Fruit fly (Drosophila melanogaster) whole organism, embryonic: ENCODE results near the gene CG14715.

Experiments
- Atf3 ChIP-seq: fragments of 200-800 bp; sonication (Bioruptor generic); optimal IDR thresholded peaks from 3 replicates; lab custom pipeline; 2016; ENCODE audit warnings: missing biosample characterization, missing genetic modification characterization
- BEAF-32 ChIP-seq: fragments of 200-800 bp; sonication (Bioruptor generic); optimal IDR thresholded peaks from 3 replicates; lab custom pipeline; 2017; ENCODE audit warnings: missing biosample characterization, missing genetic modification characterization, mild to moderate bottlenecking, moderate library complexity, missing genetic modification reagents
- Blimp-1 ChIP-seq: fragments of 200-800 bp; sonication (Bioruptor generic); optimal IDR thresholded peaks from 3 replicates; lab custom pipeline; 2018; ENCODE audit warnings: missing biosample characterization, missing genetic modification characterization, mild to moderate bottlenecking, moderate library complexity, missing genetic modification reagents
- CG10267 ChIP-seq: fragments of 200-800 bp; sonication (Bioruptor generic); optimal IDR thresholded peaks from 2 replicates; lab custom pipeline; 2018; ENCODE audit warnings: missing biosample characterization, mild to moderate bottlenecking, missing genetic modification characterization, moderate library complexity
- CG12155 ChIP-seq: fragments of 200-800 bp; sonication (Bioruptor generic); optimal IDR thresholded peaks from 3 replicates; lab custom pipeline; 2016; ENCODE audit warnings: missing biosample characterization, missing genetic modification characterization
- CG13424 ChIP-seq: fragments of 200-800 bp; sonication (Bioruptor generic); optimal IDR thresholded peaks from 2 replicates; lab custom pipeline; 2019; ENCODE audit warnings: missing biosample characterization, mild to moderate bottlenecking, missing genetic modification characterization, moderate library complexity
- CG13775 ChIP-seq: fragments of 200-800 bp; sonication (Bioruptor generic); optimal IDR thresholded peaks from 3 replicates; lab custom pipeline; 2017; ENCODE audit warnings: missing biosample characterization, mild to moderate bottlenecking, missing genetic modification characterization
- CG14965 ChIP-seq: fragments of 200-800 bp; sonication (Bioruptor generic); optimal IDR thresholded peaks from 2 replicates; lab custom pipeline; 2016; ENCODE audit warnings: missing biosample characterization, missing genetic modification characterization, borderline replicate concordance
- CG15601 ChIP-seq: fragments of 200-800 bp; sonication (Bioruptor generic); optimal IDR thresholded peaks from 3 replicates; lab custom pipeline; 2019; ENCODE audit warnings: missing biosample characterization, mild to moderate bottlenecking, missing genetic modification characterization, moderate library complexity
- CG1603 ChIP-seq: fragments of 200-800 bp; sonication (Bioruptor generic); optimal IDR thresholded peaks from 2 replicates; lab custom pipeline; 2019; ENCODE audit warnings: missing biosample characterization, mild to moderate bottlenecking, missing genetic modification characterization, moderate library complexity
- CG17359 ChIP-seq: fragments of 200-800 bp; sonication (Bioruptor generic); optimal IDR thresholded peaks from 3 replicates; lab custom pipeline; 2018; ENCODE audit warnings: missing biosample characterization, mild to moderate bottlenecking, missing genetic modification characterization, moderate library complexity
- CG17612 ChIP-seq: fragments of 200-800 bp; sonication (Bioruptor generic); IDR thresholded peaks from 2 replicates; pipeline ENCODE4 v1.3.6; 2022; ENCODE audit warnings: missing biosample characterization, missing genetic modification characterization
- CG18599 ChIP-seq: fragments of 200-800 bp; sonication (Bioruptor generic); optimal IDR thresholded peaks from 3 replicates; lab custom pipeline; 2017; ENCODE audit warnings: missing biosample characterization, missing genetic modification characterization, mild to moderate bottlenecking, moderate library complexity, missing genetic modification reagents
- CG2120 ChIP-seq: fragments of 200-800 bp; sonication (Bioruptor generic); optimal IDR thresholded peaks from 3 replicates; lab custom pipeline; 2016; ENCODE audit warnings: missing biosample characterization, missing genetic modification characterization
- CG2202 ChIP-seq: fragments of 200-800 bp; sonication (Bioruptor generic); optimal IDR thresholded peaks from 2 replicates; lab custom pipeline; 2018; ENCODE audit warnings: missing biosample characterization, mild to moderate bottlenecking, missing genetic modification characterization
- CG31441 ChIP-seq: fragments of 200-800 bp; sonication (Bioruptor generic); IDR thresholded peaks from 2 replicates; pipeline ENCODE4 v1.3.6; 2022; ENCODE audit warnings: missing biosample characterization, missing genetic modification characterization
- CG3163 ChIP-seq: fragments of 200-800 bp; sonication (Bioruptor generic); optimal IDR thresholded peaks from 3 replicates; lab custom pipeline; 2016; ENCODE audit warnings: missing biosample characterization, missing genetic modification characterization
- CG33213 ChIP-seq: fragments of 200-800 bp; sonication (Bioruptor generic); optimal IDR thresholded peaks from 3 replicates; lab custom pipeline; 2016; ENCODE audit warnings: missing biosample characterization, missing genetic modification characterization
- CG42726 ChIP-seq: fragments of 200-800 bp; sonication (Bioruptor generic); IDR thresholded peaks from 2 replicates; pipeline ENCODE4 v1.3.6; 2022; ENCODE audit warnings: missing biosample characterization, missing genetic modification characterization; ENCODE audit not compliant: partially characterized antibody
- CG8290 ChIP-seq, 3 experiments: fragments of 200-800 bp; sonication (Bioruptor generic); optimal IDR thresholded peaks; 2 replicates each; lab custom pipeline; 2016 to 2019; ENCODE audit warnings: missing biosample characterization in 3 of 3, missing genetic modification characterization in 3 of 3, mild to moderate bottlenecking in 2 of 3, moderate library complexity in 1 of 3
- CG8478 ChIP-seq: fragments of >200 bp; optimal IDR thresholded peaks from 2 replicates; lab custom pipeline; 2018
- CG9797 ChIP-seq: fragments of 200-800 bp; sonication (Bioruptor generic); optimal IDR thresholded peaks from 3 replicates; lab custom pipeline; 2018; ENCODE audit warnings: missing biosample characterization, mild to moderate bottlenecking, missing genetic modification characterization
- CTCF ChIP-seq: fragments of 200-800 bp; sonication (Bioruptor generic); optimal IDR thresholded peaks from 2 replicates; lab custom pipeline; 2017; ENCODE audit warnings: missing biosample characterization, mild to moderate bottlenecking, missing genetic modification characterization, moderate library complexity
- Camta ChIP-seq: fragments of 200-800 bp; sonication (Bioruptor generic); optimal IDR thresholded peaks from 2 replicates; lab custom pipeline; 2016; ENCODE audit warnings: missing biosample characterization, missing genetic modification characterization
- Eip74EF ChIP-seq, 2 experiments: fragments of 200-800 bp in 1 of 2; fragments of >200 bp in 1 of 2; sonication (Bioruptor generic) in 1 of 2; optimal IDR thresholded peaks; 2 replicates each; lab custom pipeline; 2017 to 2019; ENCODE audit warnings: missing biosample characterization in 2 of 2, missing genetic modification characterization in 2 of 2, mild to moderate bottlenecking in 1 of 2, moderate library complexity in 1 of 2
- Ets65A ChIP-seq: fragments of 200-800 bp; sonication (Bioruptor generic); peaks from one replicate; lab custom pipeline; 2016; ENCODE audit warnings: missing biosample characterization, missing genetic modification characterization
- Fer1 ChIP-seq: fragments of 200-800 bp; sonication (Bioruptor generic); optimal IDR thresholded peaks from 2 replicates; lab custom pipeline; 2017; ENCODE audit warnings: missing biosample characterization, mild to moderate bottlenecking, missing genetic modification characterization
- GATAe ChIP-seq: fragments of 200-800 bp; sonication (Bioruptor generic); conservative IDR thresholded peaks from 2 replicates; pipeline ENCODE4 v1.3.6; 2022; ENCODE audit warnings: missing biosample characterization, missing genetic modification characterization
- HmgZ ChIP-seq: fragments of 200-800 bp; sonication (Bioruptor generic); optimal IDR thresholded peaks from 2 replicates; lab custom pipeline; 2018; ENCODE audit warnings: missing biosample characterization, mild to moderate bottlenecking, missing genetic modification characterization
- Hsf ChIP-seq: fragments of 200-800 bp; sonication (Bioruptor generic); optimal IDR thresholded peaks from 3 replicates; lab custom pipeline; 2016; ENCODE audit warnings: missing biosample characterization, missing genetic modification characterization
- Nf-YA ChIP-seq: fragments of 200-800 bp; sonication (Bioruptor generic); IDR thresholded peaks from 2 replicates; pipeline ENCODE4 v1.3.6; 2022; ENCODE audit warnings: missing biosample characterization, missing genetic modification characterization
- Rfx ChIP-seq: fragments of 200-800 bp; sonication (Bioruptor generic); IDR thresholded peaks from 2 replicates; pipeline ENCODE4 v1.3.6; 2022; ENCODE audit warnings: missing biosample characterization, missing genetic modification characterization
- Ssrp ChIP-seq: fragments of 200-800 bp; sonication (Bioruptor generic); optimal IDR thresholded peaks from 2 replicates; lab custom pipeline; 2018; ENCODE audit warnings: missing biosample characterization, mild to moderate bottlenecking, missing genetic modification characterization, moderate library complexity
- Taf1 ChIP-seq: fragments of 200-800 bp; sonication (Bioruptor generic); IDR thresholded peaks from 2 replicates; pipeline ENCODE4 v1.3.6; 2022; ENCODE audit warnings: missing biosample characterization, missing genetic modification characterization
- Xrp1 ChIP-seq: fragments of 200-800 bp; sonication (Bioruptor generic); IDR thresholded peaks from 2 replicates; pipeline ENCODE4 v1.3.6; 2022; ENCODE audit warnings: missing biosample characterization, missing genetic modification characterization
- bigmax ChIP-seq: fragments of 200-800 bp; sonication (Bioruptor generic); optimal IDR thresholded peaks from 2 replicates; lab custom pipeline; 2018; ENCODE audit warnings: missing biosample characterization, mild to moderate bottlenecking, missing genetic modification characterization
- dimm ChIP-seq: fragments of 200-800 bp; sonication (Bioruptor generic); IDR thresholded peaks from 2 replicates; pipeline ENCODE4 v1.3.6; 2022; ENCODE audit warnings: missing biosample characterization, missing genetic modification characterization
- dmrt11E ChIP-seq: fragments of 200-800 bp; sonication (Bioruptor generic); optimal IDR thresholded peaks from 3 replicates; lab custom pipeline; 2018; ENCODE audit warnings: missing biosample characterization, mild to moderate bottlenecking, missing genetic modification characterization, moderate library complexity
- ewg ChIP-seq: fragments of 200-800 bp; sonication (Bioruptor generic); optimal IDR thresholded peaks from 3 replicates; lab custom pipeline; 2017; ENCODE audit warnings: mild to moderate bottlenecking, missing biosample characterization, missing genetic modification reagents, missing genetic modification characterization
- exex ChIP-seq: fragments of 200-800 bp; sonication (Bioruptor generic); optimal IDR thresholded peaks from 4 replicates; lab custom pipeline; 2018; ENCODE audit warnings: missing biosample characterization, mild to moderate bottlenecking, missing genetic modification characterization, moderate library complexity
- hkb ChIP-seq, 2 experiments: fragments of 200-800 bp in 1 of 2; fragments of >200 bp in 1 of 2; sonication (Bioruptor generic) in 1 of 2; IDR thresholded peaks in 1 of 2; optimal IDR thresholded peaks in 1 of 2; 2 replicates each; pipeline versions ENCODE4 v1.3.6 to Lab custom; 2017 to 2022; ENCODE audit warnings: missing biosample characterization in 1 of 2, missing genetic modification characterization in 1 of 2
- knrl ChIP-seq: fragments of 200-800 bp; sonication (Bioruptor generic); IDR thresholded peaks from 3 replicates; pipeline ENCODE4 v1.3.6; 2022; ENCODE audit warnings: missing biosample characterization, missing genetic modification characterization; ENCODE audit not compliant: partially characterized antibody
- rib ChIP-seq: fragments of 200-800 bp; sonication (Bioruptor generic); IDR thresholded peaks from 2 replicates; pipeline ENCODE4 v1.3.6; 2022; ENCODE audit warnings: missing biosample characterization, missing genetic modification characterization
- sens-2 ChIP-seq: fragments of 200-800 bp; sonication (Bioruptor generic); IDR thresholded peaks from 2 replicates; pipeline ENCODE4 v1.3.6; 2022; ENCODE audit warnings: missing biosample characterization, missing genetic modification characterization
- seq ChIP-seq: fragments of 200-800 bp; sonication (Bioruptor generic); IDR thresholded peaks from 2 replicates; pipeline ENCODE4 v1.3.6; 2022; ENCODE audit warnings: missing biosample characterization, missing genetic modification characterization
- sisA ChIP-seq: fragments of 200-800 bp; sonication (Bioruptor generic); IDR thresholded peaks from 2 replicates; pipeline ENCODE4 v1.3.6; 2022; ENCODE audit warnings: missing biosample characterization, missing genetic modification characterization
- ttk ChIP-seq: fragments of 200-800 bp; sonication (Bioruptor generic); IDR thresholded peaks from 2 replicates; pipeline ENCODE4 v2.1.2; 2022; ENCODE audit warnings: missing biosample characterization, missing genetic modification characterization
- tup ChIP-seq: fragments of 200-800 bp; sonication (Bioruptor generic); optimal IDR thresholded peaks from 2 replicates; lab custom pipeline; 2016; ENCODE audit warnings: missing biosample characterization, mild to moderate bottlenecking, missing genetic modification characterization, moderate library complexity
- yki ChIP-seq: fragments of >200 bp; optimal IDR thresholded peaks from 3 replicates; lab custom pipeline; 2018

CG14715 gene

DNA sequence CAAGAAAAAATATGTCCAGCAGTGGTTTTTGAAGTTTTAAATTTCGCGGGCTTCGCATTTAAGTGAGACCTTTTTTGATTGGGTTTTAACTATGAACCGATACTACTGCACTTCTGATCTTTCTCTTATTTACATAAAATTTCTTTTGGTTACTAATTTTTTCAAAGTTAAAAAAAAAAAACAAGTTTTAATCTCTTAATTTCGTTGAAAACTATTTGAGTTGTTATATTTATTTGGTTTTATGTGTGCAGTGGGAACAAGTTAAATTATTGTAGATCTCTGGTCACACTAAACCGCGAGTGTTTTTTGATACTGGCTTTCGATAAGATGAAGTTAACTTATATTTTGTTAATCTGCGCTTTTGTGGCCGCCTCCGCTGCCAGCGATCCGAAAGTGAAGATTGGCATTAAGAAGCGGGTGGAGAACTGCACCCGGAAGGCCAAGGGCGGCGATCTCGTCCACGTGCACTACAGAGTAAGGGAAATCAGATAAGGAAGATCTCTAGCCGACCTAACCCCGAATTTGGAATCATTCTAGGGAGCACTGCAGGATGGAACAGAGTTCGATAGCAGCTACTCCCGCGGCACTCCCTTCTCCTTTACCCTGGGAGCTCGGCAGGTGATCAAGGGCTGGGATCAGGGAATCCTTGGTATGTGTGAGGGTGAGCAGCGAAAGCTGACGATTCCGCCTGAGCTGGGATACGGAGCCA is at the start of gene CG14715 (continued):
- TF ChIP-seq CG42726 (GFP tag; lab: Robert Waterston, UW) (no peak), knrl (peak; percentile 65), CTCF (GFP tag; lab: Kevin White, UChicago) (peak; percentile 23), dimm (GFP tag; lab: Robert Waterston, UW) (no peak), CG13775 (GFP tag; lab: Kevin White, UChicago) (peak; percentile 45), CG2120 (GFP tag; lab: Kevin White, UChicago) (peak; percentile 67), CG33213 (peak; percentile 64), yki (lab: Kevin White, UChicago) (no peak), bigmax (GFP tag; lab: Kevin White, UChicago) (peak; percentile 30), CG2202 (tag; lab: Kevin White, UChicago) (no peak), sisA (GFP tag; lab: Robert Waterston, UW) (peak; percentile 49), Blimp-1 (peak; percentile 37), CG15601 (tag; lab: Kevin White, UChicago) (peak; percentile 57), CG31441 (GFP tag; lab: Robert Waterston, UW) (peak; percentile 64), CG10267 (tag; lab: Kevin White, UChicago) (peak; percentile 70), Taf1 (GFP tag; lab: Robert Waterston, UW) (no peak), Xrp1 (GFP tag; lab: Robert Waterston, UW) (peak; percentile 56; the same call in 1 of the 2 replicates), Eip74EF (GFP tag; optimal IDR thresholded peaks at IDR 0.05; lab: Kevin White, UChicago) (no peak), CG17612 (no peak), Ssrp (tag; lab: Kevin White, UChicago) (peak; percentile 47), CG1603 (no peak), Ets65A (peak; percentile 85), tup (GFP tag; lab: Kevin White, UChicago) (no peak), CG9797 (GFP tag; lab: Kevin White, UChicago) (peak; percentile 80), seq (GFP tag; lab: Robert Waterston, UW) (no peak), BEAF-32 (GFP tag; lab: Kevin White, UChicago) (peak; percentile 69), Nf-YA (no peak), CG12155 (GFP tag; lab: Kevin White, UChicago) (peak; percentile 42), Rfx (GFP tag; lab: Robert Waterston, UW) (peak; percentile 55; the same call in 1 of the 2 replicates), CG14965 (GFP tag; lab: Kevin White, UChicago) (no peak), ewg (GFP tag; lab: Kevin White, UChicago) (no peak), ttk (GFP tag; lab: Robert Waterston, UW) (peak; percentile 45; the same call in 1 of the 2 replicates), GATAe (GFP tag; lab: Robert Waterston, UW) (peak; percentile 52; the same call in 1 of the 2 replicates), Fer1 (GFP tag; lab: Kevin White, UChicago) (peak; percentile 7), CG3163 (GFP tag; lab: Kevin White, UChicago) (peak; percentile 13), Hsf (peak; percentile 59), CG17359 (peak; percentile 23), CG18599 (GFP tag; lab: Kevin White, UChicago) (no peak), CG13424 (peak; percentile 51), exex (peak; percentile 10), sens-2 (GFP tag; lab: Robert Waterston, UW) (no peak), hkb (optimal IDR thresholded peaks at IDR 0.05; lab: Kevin White, UChicago) (no peak), hkb (GFP tag; IDR thresholded peaks at IDR 0.05; lab: Robert Waterston, UW) (peak; percentile 64), CG8478 (lab: Kevin White, UChicago) (no peak), Camta (GFP tag; lab: Kevin White, UChicago) (peak; percentile 18), rib (no peak), dmrt11E (tag; lab: Kevin White, UChicago) (peak; percentile 35), Atf3 (peak; percentile 38), CG8290 (GFP tag; optimal IDR thresholded peaks at IDR 0.05; lab: Kevin White, UChicago) (peak; percentile 46), CG8290 (tag; optimal IDR thresholded peaks at IDR 0.05; lab: Kevin White, UChicago) (no peak), HmgZ (tag; lab: Kevin White, UChicago) (peak; percentile 67)
